Fruit fly (Drosophila melanogaster): Measurements from ENCODE around the gene eys.

The eys gene

DNA sequence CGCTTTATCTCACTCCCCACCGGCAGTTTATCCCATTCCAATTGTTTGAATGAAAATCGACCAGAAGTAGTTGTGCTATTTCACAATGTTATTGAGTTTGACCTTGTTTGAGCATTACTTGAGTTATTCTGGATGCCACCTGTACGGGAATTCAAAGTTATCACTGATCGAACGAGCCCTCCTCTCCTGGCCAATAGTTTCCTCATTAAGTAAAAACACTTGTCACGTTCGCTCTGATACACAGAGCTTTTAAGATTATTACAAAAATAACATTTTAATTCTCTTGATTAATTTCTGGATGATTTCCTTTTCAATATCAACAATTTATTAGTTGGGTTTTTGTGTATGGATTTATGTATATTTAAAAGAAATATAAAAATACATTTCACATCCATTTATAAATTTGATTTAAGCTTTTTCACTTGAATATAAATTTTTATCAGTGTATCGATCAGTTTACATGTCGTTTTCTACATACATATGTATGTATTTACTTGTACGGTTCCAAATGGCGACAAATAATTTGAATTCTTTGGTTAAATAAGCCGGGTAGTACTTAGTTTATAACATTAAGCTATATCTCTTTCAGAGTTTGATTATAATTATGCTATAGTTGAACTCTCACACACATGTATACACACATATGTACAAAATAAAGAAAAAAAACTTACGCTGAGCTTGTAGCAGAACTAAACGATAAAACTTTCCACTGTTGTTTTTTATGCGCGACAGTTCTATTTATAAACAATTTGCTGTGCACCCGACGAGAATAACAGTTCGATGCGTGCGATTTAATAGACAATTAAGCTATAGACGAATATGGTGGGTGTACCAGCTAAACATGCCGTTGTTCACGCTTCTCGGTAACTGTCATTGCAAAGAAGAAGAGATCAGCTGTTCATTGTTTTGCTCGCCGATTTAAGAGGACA lies 62.6 kb downstream of the eys start, which contains the start of the genes CG3609 and CG15390:
CG3609 (minus strand) TSS at position 810 of the 929 bp plus-strand sequence.
CG15390 (plus strand) TSS at position 896 of the 929 bp plus-strand sequence.
- TF ChIP-seq CG15710 (tag; optimal IDR thresholded peaks at IDR 0.05): peak; percentile 60
- TF ChIP-seq gl (tag; optimal IDR thresholded peaks at IDR 0.05): peak; percentile 72
- peak; percentile 85 for TF ChIP-seq fd96Ca (GFP tag; IDR thresholded peaks at IDR 0.05)
- TF ChIP-seq CG32121 (GFP tag; IDR thresholded peaks at IDR 0.05): peak; percentile 78
- peak; percentile 49 for TF ChIP-seq CG8159 (tag; optimal IDR thresholded peaks at IDR 0.05)
- peak; percentile 89 for TF ChIP-seq Ets98B (GFP tag; IDR thresholded peaks at IDR 0.05)
- peak; percentile 60 for TF ChIP-seq Snoo (tag; optimal IDR thresholded peaks at IDR 0.05)
- TF ChIP-seq rn (GFP tag; IDR thresholded peaks at IDR 0.05): peak; percentile 51; the same call in 1 of the 2 replicates
- TF ChIP-seq CG8301 (tag; optimal IDR thresholded peaks at IDR 0.05): peak; percentile 40
- TF ChIP-seq CG9948 (tag; optimal IDR thresholded peaks at IDR 0.05): peak; percentile 55
- no peak for TF ChIP-seq D1 (tag; optimal IDR thresholded peaks at IDR 0.05)
- TF ChIP-seq CG4496 (GFP tag; IDR thresholded peaks at IDR 0.05): peak; percentile 91
- peak; percentile 60 for TF ChIP-seq CG12605 (GFP tag; IDR thresholded peaks at IDR 0.05)
- peak; percentile 88 for TF ChIP-seq Pif1B (GFP tag; optimal IDR thresholded peaks at IDR 0.05)
- peak; percentile 54 for TF ChIP-seq CG14655 (GFP tag; optimal IDR thresholded peaks at IDR 0.05)
- peak; percentile 55 for TF ChIP-seq CG34367 (tag; optimal IDR thresholded peaks at IDR 0.05)
- TF ChIP-seq CG13204 (GFP tag; optimal IDR thresholded peaks at IDR 0.05): peak; percentile 59
- peak; percentile 30 for TF ChIP-seq EcR (GFP tag; optimal IDR thresholded peaks at IDR 0.05)
- peak; percentile 91 for TF ChIP-seq Pif1A (GFP tag; optimal IDR thresholded peaks at IDR 0.05)
- TF ChIP-seq CG10348 (GFP tag; IDR thresholded peaks at IDR 0.05): no peak
- peak; percentile 54 for TF ChIP-seq CG17806 (tag; optimal IDR thresholded peaks at IDR 0.05)

DNA sequence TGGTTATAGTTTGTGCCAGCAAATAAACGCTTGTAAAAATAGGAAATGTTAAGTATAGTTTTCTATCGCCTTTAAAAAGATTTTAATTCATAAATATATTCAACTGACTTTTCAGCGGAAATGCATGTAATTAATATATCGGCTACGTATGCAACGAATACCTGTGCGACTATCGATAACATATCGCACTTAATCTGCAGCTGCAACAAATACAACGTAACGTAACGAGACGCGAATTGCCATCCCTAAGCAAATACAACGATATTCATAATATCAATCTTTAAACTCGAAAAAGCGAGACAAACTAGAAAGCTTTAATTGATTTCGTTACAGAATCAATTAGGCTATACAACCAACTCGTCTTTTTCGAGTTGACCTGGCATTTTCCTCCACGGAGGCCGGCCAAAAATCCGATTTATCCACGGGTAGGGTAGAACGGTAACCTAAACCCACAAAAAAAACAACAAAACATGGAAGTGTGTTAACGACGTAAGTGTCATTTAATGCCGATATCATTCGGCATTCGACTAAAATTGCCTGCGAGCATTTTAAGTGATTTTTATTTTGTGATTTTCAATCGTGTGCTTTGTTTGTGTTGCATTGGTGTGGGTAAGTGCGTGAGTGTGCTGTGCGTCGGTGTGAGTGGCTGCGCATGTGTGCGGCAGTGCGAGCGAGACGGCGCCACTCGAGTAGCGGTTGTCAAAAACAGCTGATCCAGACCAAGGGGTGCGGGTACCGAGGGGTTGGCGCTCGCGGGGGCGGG lies 64.4 kb downstream of the eys start, which contains the start of gene Atxn7:
Atxn7 (plus strand) TSS at position 187 of the 763 bp plus-strand sequence.
- TF ChIP-seq fd96Ca (GFP tag; IDR thresholded peaks at IDR 0.05): peak; percentile 59; the same call in 2 of the 3 replicates
- peak; percentile 29 for TF ChIP-seq CG8159 (tag; optimal IDR thresholded peaks at IDR 0.05)
- TF ChIP-seq CG34367 (tag; optimal IDR thresholded peaks at IDR 0.05): peak; percentile 65
- TF ChIP-seq CG10348 (GFP tag; IDR thresholded peaks at IDR 0.05): no peak
- TF ChIP-seq gl (tag; optimal IDR thresholded peaks at IDR 0.05): no peak
- peak; percentile 2 for TF ChIP-seq Pif1B (GFP tag; optimal IDR thresholded peaks at IDR 0.05)
- TF ChIP-seq CG17806 (tag; optimal IDR thresholded peaks at IDR 0.05): peak; percentile 1
- TF ChIP-seq CG15710 (tag; optimal IDR thresholded peaks at IDR 0.05): peak; percentile 43
- peak; percentile 60 for TF ChIP-seq Ets98B (GFP tag; IDR thresholded peaks at IDR 0.05)
- TF ChIP-seq CG13204 (GFP tag; optimal IDR thresholded peaks at IDR 0.05): peak; percentile 17
- TF ChIP-seq Pif1A (GFP tag; optimal IDR thresholded peaks at IDR 0.05): peak; percentile 67
- TF ChIP-seq CG9948 (tag; optimal IDR thresholded peaks at IDR 0.05): no peak
- peak; percentile 13 for TF ChIP-seq CG14655 (GFP tag; optimal IDR thresholded peaks at IDR 0.05)
- peak; percentile 80 for TF ChIP-seq Snoo (tag; optimal IDR thresholded peaks at IDR 0.05)
- TF ChIP-seq CG8301 (tag; optimal IDR thresholded peaks at IDR 0.05): peak; percentile 4
- TF ChIP-seq D1 (tag; optimal IDR thresholded peaks at IDR 0.05): no peak
- TF ChIP-seq EcR (GFP tag; optimal IDR thresholded peaks at IDR 0.05): no peak
- TF ChIP-seq CG4496 (GFP tag; IDR thresholded peaks at IDR 0.05): peak; percentile 74; the same call in 2 of the 3 replicates
- TF ChIP-seq rn (GFP tag; IDR thresholded peaks at IDR 0.05): no peak
- peak; percentile 84 for TF ChIP-seq CG12605 (GFP tag; IDR thresholded peaks at IDR 0.05)
- peak; percentile 66; the same call in 1 of the 2 replicates for TF ChIP-seq CG32121 (GFP tag; IDR thresholded peaks at IDR 0.05)

DNA sequence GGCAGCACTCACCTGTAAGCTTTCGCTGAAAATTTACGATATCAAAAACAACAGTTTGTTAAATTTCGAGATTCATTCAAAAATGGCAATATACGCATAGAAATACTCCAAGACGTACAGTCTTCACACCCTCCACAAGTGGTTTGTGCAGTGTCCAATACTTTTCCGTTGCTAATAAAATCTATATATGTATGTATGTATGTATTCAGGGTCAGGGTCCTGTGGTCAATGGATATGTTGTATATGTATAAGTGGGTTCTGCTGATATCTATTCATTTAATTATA lies 64.9 kb downstream of the eys start:
- TF ChIP-seq Pif1A (GFP tag; optimal IDR thresholded peaks at IDR 0.05) (no peak), EcR (GFP tag; optimal IDR thresholded peaks at IDR 0.05) (peak; percentile 94), CG9948 (tag; optimal IDR thresholded peaks at IDR 0.05) (no peak)

DNA sequence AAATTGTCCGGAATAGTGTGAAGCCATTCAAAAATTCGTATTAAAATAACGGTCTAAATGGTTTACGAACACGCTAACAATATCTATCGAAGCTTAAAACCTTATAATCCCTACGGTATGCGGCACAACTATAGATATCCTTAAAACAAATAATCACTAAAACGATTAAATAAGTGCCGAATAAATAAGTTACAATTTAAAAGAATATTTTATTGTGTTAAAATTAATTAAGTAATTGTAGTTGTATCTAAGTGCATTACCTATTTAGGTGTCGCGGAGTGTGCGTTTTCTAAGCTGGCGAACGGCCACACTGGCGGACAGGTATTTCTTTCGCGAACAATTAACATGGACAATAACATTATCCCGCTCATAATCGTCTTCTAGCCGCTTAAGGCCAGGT lies 69.3 kb downstream of the eys start, which contains the start of gene Eogt:
Eogt (plus strand) TSS at position 293 of the 400 bp plus-strand sequence.
- TF ChIP-seq CG14655 (GFP tag; optimal IDR thresholded peaks at IDR 0.05) (peak; percentile 94), fd96Ca (GFP tag; IDR thresholded peaks at IDR 0.05) (peak; percentile 93), CG4496 (GFP tag; IDR thresholded peaks at IDR 0.05) (peak; percentile 99), CG13204 (GFP tag; optimal IDR thresholded peaks at IDR 0.05) (no peak), rn (GFP tag; IDR thresholded peaks at IDR 0.05) (peak; percentile 96), CG12605 (GFP tag; IDR thresholded peaks at IDR 0.05) (peak; percentile 98), Pif1A (GFP tag; optimal IDR thresholded peaks at IDR 0.05) (peak; percentile 86), CG8159 (tag; optimal IDR thresholded peaks at IDR 0.05) (peak; percentile 96), CG8301 (tag; optimal IDR thresholded peaks at IDR 0.05) (peak; percentile 93), EcR (GFP tag; optimal IDR thresholded peaks at IDR 0.05) (no peak), CG9948 (tag; optimal IDR thresholded peaks at IDR 0.05) (peak; percentile 94), CG10348 (GFP tag; IDR thresholded peaks at IDR 0.05) (peak; percentile 93), gl (tag; optimal IDR thresholded peaks at IDR 0.05) (peak; percentile 89), CG17806 (tag; optimal IDR thresholded peaks at IDR 0.05) (peak; percentile 94), D1 (tag; optimal IDR thresholded peaks at IDR 0.05) (peak; percentile 71), CG15710 (tag; optimal IDR thresholded peaks at IDR 0.05) (peak; percentile 98), CG34367 (tag; optimal IDR thresholded peaks at IDR 0.05) (peak; percentile 98), Snoo (tag; optimal IDR thresholded peaks at IDR 0.05) (peak; percentile 96), CG32121 (GFP tag; IDR thresholded peaks at IDR 0.05) (peak; percentile 96), Pif1B (GFP tag; optimal IDR thresholded peaks at IDR 0.05) (no peak), Ets98B (GFP tag; IDR thresholded peaks at IDR 0.05) (peak; percentile 96)

Measured in whole organism, pupa.